Worm (Caenorhabditis elegans): ENCODE data around the gene elpc-4.

- TF ChIP-seq tra-4 (tag; optimal IDR thresholded peaks at IDR 0.05) = no peak
- no peak for TF ChIP-seq ceh-36 (tag; optimal IDR thresholded peaks at IDR 0.05)
- no peak for TF ChIP-seq ama-1 (optimal IDR thresholded peaks at IDR 0.05)
- no peak for TF ChIP-seq hmg-4 (GFP tag; optimal IDR thresholded peaks at IDR 0.05)
- TF ChIP-seq hnd-1 (tag; optimal IDR thresholded peaks at IDR 0.05) = no peak
- TF ChIP-seq flt-1 (GFP tag; IDR thresholded peaks at IDR 0.05) = no peak
- no peak for TF ChIP-seq sea-1 (GFP tag; conservative IDR thresholded peaks at IDR 0.05)
- TF ChIP-seq scrt-1 (GFP tag; IDR thresholded peaks at IDR 0.05) = no peak
- TF ChIP-seq tbx-11 (GFP tag; IDR thresholded peaks at IDR 0.05) = no peak
- no peak for TF ChIP-seq ceh-13 (GFP tag; optimal IDR thresholded peaks at IDR 0.05)
These were observed 26.1 kb downstream of the elpc-4 start for ce11 chrIV:8042897-8043296.
